Worm (Caenorhabditis elegans) whole organism, mixed stage, embryonic: ENCODE measurements around the gene mvk-1.

ENCODE experiments used
- blmp-1 ChIP-seq: fragments of 150-350 bp; optimal IDR thresholded peaks from 2 replicates; lab custom pipeline; 2014; ENCODE audit warnings: missing biosample characterization, missing genetic modification characterization
- sptf-1 ChIP-seq: sonication (generic microtip); optimal IDR thresholded peaks from 2 replicates; lab custom pipeline; 2017; ENCODE audit warnings: mild to moderate bottlenecking, missing genetic modification characterization, moderate library complexity, missing compliant biosample characterization
- ztf-11 ChIP-seq: fragments of 150-350 bp; optimal IDR thresholded peaks from 2 replicates; lab custom pipeline; 2014; ENCODE audit warnings: missing biosample characterization, missing genetic modification characterization

ce11 chrIII:6176761-6177160 is 40.7 kb upstream of the mvk-1 start, which contains the start of gene F42A10.6:
- TF ChIP-seq blmp-1 (tag; lab: Kevin White, UChicago) (no peak), ztf-11 (tag; lab: Kevin White, UChicago) (no peak), sptf-1 (tag; lab: Kevin White, UChicago) (no peak)
